Fruit fly (Drosophila melanogaster) Kc167 (cell line): ENCODE measurements around the gene CG34263.

Experiments used
- Myc ChIP-seq: fragments of >200 bp; optimal IDR thresholded peaks from 2 replicates; lab custom pipeline; 2017; ENCODE audit warnings: missing external identifiers
- Sin3A ChIP-seq: fragments of >200 bp; optimal IDR thresholded peaks from 2 replicates; lab custom pipeline; 2018; ENCODE audit warnings: missing external identifiers
- h ChIP-seq: fragments of >200 bp; optimal IDR thresholded peaks from 3 replicates; lab custom pipeline; 2018; ENCODE audit warnings: missing external identifiers
- insv ChIP-seq: fragments of >200 bp; optimal IDR thresholded peaks from 3 replicates; lab custom pipeline; 2018; ENCODE audit warnings: missing external identifiers
- psq ChIP-seq: fragments of >200 bp; optimal IDR thresholded peaks from 2 replicates; lab custom pipeline; 2017; ENCODE audit warnings: missing external identifiers
- ttk ChIP-seq: sonication (Bioruptor generic); optimal IDR thresholded peaks from 2 replicates; lab custom pipeline; 2017; ENCODE audit warnings: missing external identifiers

The CG34263 gene

DNA sequence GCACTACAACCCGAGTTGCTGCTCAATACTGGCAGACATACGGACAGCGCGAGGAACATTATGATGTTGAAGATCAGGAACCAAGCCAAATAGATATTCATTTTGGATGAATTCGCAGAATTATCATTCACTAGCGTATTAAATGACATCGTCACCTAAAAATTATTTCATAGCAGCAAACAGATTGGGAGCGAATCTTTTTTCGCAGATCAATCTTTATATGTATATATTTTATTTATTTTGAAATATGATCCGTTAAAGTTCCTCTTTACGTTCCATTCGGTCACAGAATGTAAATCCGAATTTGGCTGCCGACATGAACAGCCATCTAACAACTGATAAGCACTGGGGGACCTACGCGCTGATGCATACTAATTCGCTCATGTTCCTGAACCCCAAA, at the start of gene CG34263:
CG34263 (minus strand) TSS at position 101 of the 400 bp plus-strand sequence.
- TF ChIP-seq Sin3A (lab: Kevin White, UChicago) (no peak), Myc (no peak), ttk (lab: Kevin White, UChicago) (no peak), psq (no peak), h (lab: Kevin White, UChicago) (no peak), insv (no peak)

DNA sequence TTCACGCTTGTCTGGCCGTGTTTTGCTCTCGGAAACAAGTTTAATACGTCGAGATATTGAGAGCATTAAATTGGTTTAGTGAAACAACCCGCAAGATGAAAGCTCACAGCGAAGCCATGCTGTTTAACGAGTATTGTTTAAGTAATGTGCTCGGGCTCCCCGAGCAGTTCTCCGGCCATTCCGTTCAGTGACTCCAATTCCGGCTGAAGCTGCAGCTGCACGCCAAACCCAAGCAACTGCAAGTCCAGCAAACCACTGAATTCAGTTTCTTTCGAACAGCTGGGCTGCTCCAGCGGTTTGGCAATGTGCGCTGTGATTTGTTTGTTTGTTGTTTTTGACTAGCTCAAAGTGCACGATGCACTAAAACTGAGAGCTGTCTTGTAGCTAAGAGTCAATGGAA, 49.4 kb upstream of the CG34263 start:
- TF ChIP-seq h (lab: Kevin White, UChicago), result no peak
- TF ChIP-seq Sin3A (lab: Kevin White, UChicago), result no peak
- no peak for TF ChIP-seq ttk (lab: Kevin White, UChicago)
- no peak for TF ChIP-seq insv
- no peak for TF ChIP-seq Myc
- no peak for TF ChIP-seq psq

DNA sequence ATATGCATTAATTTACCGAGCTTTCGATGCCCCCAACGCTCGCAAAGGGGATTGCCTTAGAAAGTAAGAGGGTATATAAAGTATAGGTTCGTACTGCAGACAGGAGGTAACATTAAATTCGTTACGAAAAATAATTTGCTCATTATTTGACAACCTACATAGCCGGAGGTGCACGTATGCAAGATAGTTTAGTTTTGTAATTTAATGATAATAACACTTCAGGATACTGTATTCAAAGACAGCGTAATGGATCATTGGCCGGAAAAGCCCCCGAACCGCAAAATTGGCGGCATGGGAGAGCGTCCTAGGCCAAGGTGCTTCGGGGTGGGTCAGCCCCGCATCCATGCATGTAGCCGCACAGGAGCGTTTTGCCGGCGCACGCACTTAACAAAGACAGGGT, 46.6 kb upstream of the CG34263 start:
- no peak for TF ChIP-seq insv
- no peak for TF ChIP-seq Myc
- TF ChIP-seq ttk (lab: Kevin White, UChicago), result no peak
- no peak for TF ChIP-seq h (lab: Kevin White, UChicago)
- no peak for TF ChIP-seq psq
- TF ChIP-seq Sin3A (lab: Kevin White, UChicago), result no peak

DNA sequence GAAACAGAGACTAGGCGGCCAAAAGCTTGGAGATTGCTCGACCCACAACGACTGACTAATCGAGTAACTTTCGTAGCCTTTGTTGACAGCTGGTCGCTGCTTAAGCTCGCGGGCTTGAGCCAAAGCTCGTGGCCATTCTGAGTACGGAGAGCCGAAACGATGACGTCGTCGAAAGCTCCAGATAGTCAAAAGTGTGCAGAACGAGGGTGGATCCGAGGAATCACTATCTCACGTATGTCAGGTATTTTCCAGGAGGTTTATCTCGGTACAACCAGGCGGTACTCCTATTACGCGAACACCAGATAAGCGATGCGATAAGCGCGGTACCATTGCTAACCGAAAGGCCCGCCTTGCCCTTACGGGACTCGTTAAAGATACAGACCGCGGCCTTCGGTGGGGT, 45.9 kb upstream of the CG34263 start:
- TF ChIP-seq ttk (lab: Kevin White, UChicago), result no peak
- no peak for TF ChIP-seq Sin3A (lab: Kevin White, UChicago)
- TF ChIP-seq psq, result no peak
- TF ChIP-seq Myc, result no peak
- TF ChIP-seq insv, result no peak
- no peak for TF ChIP-seq h (lab: Kevin White, UChicago)

DNA sequence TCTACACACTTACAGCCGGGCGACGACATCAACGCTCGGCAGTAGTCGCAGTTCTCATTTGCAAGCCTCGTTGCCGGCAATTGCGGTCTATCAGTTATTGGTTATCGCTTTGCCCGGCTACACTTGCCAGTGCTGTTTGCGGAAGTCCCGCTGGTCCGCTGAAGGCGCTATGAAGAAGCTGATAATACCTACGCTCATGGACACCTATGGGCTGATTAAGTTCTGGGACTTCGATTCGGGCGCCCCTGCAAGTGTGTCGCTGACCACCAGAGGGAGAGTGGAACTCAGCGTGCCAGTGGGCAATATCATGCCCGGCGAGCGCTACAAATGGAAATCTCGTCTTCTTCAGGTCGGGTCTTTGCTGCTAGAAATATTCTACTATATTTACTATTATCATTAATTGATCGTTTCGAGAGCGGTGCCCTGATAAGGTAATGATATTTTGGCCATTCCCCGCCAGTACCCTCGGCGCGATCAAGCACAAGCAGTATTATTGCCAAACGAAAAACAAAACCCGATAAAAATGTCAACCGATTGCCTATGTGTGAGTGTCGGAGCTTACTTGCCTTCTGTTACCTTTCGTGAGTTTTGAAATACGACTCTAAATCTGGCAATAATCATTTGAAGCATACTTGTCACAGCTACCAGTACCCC, 34.4 kb upstream of the CG34263 start:
- no peak for TF ChIP-seq insv
- TF ChIP-seq h (lab: Kevin White, UChicago), result no peak
- no peak for TF ChIP-seq Myc
- TF ChIP-seq psq, result no peak
- TF ChIP-seq ttk (lab: Kevin White, UChicago), result no peak
- TF ChIP-seq Sin3A (lab: Kevin White, UChicago), result no peak

DNA sequence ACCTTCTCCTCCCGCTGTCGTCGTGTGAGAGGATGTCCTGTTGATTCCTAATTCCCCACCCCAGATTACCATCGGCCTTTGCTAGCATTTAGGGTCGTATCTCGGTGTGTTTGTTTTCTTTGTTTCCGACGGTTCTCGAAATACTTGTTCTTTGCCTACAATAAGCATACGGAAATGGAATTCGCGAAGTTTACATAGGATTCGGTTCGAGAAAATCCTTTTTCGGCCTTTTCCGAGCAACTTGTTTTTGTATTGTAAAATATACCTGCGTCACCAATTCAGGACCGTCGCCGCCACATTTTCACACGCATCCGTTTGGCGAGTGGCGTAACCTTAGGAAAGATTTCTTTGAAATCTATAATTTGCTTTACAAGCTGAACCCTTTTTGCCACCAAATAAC, 32.8 kb upstream of the CG34263 start:
- TF ChIP-seq psq (no peak), ttk (lab: Kevin White, UChicago) (no peak), insv (no peak), Myc (no peak), h (lab: Kevin White, UChicago) (no peak), Sin3A (lab: Kevin White, UChicago) (no peak)

DNA sequence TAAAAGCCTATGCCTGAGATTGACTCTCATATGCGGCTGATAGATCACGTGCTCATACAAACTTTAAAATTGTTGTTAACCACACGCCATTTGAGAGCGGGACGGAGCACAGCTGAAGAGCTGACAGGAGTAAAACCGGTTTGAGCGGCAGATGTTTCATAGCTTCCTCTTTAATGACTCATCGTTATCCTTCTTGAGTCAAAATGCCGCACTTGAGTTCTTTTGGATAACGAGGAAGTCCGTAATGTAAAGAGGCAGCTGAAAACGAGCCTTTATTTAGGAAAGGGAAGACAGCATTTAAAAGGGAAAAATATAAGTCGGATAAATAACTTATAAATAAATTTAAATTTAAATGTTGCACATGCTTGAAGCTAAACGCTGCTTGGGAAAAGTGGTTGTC, 31.5 kb upstream of the CG34263 start:
- TF ChIP-seq insv, result no peak
- TF ChIP-seq Sin3A (lab: Kevin White, UChicago), result no peak
- no peak for TF ChIP-seq ttk (lab: Kevin White, UChicago)
- TF ChIP-seq h (lab: Kevin White, UChicago), result no peak
- no peak for TF ChIP-seq Myc
- no peak for TF ChIP-seq psq

DNA sequence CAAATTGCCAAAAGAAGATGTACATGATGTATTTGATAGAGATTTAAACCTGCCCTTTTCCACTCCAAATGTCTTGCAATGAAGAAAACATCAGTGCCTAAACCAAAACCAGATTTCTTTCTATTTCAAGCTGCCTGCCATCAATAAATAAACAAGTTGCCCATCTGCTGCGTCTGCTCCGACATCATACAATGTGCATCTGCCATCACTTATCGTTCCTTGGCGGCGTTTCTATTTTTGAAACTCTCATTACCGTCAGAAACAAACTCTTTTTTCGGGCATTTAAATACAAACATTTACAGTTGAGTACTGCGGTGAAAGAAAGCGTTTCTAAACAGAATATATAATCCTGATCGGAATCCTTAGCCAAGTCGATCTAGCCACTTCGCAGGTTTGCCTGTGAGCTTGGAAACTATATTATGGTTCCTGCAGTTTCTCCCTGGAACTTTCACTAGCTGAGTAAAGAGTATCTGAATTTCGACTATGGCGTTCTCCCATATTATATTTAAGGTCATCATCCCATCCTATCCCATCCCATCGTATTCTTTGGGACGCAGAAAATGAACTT, 29.2 kb upstream of the CG34263 start:
- TF ChIP-seq Sin3A (lab: Kevin White, UChicago), result no peak
- TF ChIP-seq ttk (lab: Kevin White, UChicago), result no peak
- TF ChIP-seq insv, result no peak
- TF ChIP-seq h (lab: Kevin White, UChicago), result no peak
- TF ChIP-seq Myc, result no peak
- no peak for TF ChIP-seq psq

DNA sequence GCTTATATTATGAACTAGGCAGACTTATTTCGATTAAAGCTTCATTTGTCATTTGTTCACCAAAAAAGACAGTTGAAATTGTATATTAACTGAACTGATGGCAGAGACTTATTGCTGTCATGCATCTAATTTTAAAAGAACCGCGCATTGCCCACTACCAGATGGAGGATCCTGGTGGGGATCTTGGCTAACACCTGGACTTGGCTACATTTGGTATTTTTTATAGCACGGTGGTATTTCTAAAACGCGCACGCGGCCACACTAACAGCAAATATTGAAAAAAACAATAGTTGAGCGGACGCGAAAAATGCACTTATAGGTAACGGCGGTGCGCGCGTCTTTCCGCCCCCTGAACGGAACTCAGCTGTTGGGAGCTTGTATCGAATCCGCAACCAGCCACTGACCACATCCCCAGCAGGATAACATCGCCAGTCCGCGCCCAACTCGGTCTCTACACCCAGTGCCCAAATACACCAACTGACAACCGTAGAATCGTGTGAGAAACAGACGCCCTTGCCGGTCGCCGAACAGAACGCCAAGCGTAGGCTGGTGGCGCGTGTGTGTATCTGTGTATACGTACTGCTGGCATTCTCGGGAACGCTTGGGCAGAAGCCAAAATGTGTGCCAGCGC, 26.6 kb upstream of the CG34263 start:
- TF ChIP-seq Sin3A (lab: Kevin White, UChicago) (no peak), Myc (no peak), h (lab: Kevin White, UChicago) (no peak), psq (no peak), ttk (lab: Kevin White, UChicago) (no peak), insv (no peak)

DNA sequence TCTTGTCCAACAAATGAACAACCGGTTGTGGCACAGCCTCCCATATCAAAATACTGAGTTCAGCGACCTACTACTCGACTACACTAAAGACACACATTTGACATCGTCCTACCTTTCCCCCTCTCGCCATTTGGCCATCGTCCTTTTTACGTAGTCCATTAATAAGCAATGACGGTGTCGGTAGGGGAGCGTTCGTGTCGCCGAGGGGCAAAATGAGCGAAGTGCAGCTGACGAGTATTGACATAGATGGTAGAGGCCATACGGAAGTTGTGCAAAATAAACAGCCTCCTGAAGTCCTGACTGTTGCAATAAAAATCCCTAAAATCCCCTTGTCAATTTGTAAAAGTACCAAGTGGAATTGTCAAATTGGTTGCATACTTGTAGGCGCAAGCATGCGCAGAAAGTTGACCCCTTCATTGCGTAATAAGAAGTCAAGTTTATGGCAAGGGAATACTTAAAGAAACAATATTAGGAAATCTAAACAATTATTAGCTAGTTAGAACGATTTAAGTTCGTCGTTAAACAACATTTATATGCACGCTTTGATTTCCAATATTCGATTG, 26.0 kb upstream of the CG34263 start:
- TF ChIP-seq insv (no peak), Myc (no peak), Sin3A (lab: Kevin White, UChicago) (no peak), psq (no peak), ttk (lab: Kevin White, UChicago) (no peak), h (lab: Kevin White, UChicago) (no peak)

DNA sequence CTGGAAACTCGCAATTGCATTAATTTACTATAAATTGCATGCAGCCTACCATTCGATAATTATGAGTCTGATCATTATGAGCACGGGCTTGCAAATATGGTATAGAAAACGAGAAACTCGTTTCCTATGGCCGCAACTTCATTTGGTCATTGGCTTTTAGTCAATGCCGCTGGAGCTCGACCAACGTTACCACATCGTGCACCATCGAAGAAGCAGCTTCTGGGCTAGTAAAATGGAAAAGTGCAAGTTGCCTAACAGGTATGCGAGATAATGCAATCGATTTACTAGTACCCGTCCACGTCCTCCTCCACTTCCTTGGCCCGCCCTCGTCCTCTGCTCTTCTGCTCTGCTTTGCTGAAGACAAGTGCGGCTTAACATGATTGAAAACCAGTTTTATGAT, 18.5 kb upstream of the CG34263 start:
- no peak for TF ChIP-seq Myc
- no peak for TF ChIP-seq Sin3A (lab: Kevin White, UChicago)

DNA sequence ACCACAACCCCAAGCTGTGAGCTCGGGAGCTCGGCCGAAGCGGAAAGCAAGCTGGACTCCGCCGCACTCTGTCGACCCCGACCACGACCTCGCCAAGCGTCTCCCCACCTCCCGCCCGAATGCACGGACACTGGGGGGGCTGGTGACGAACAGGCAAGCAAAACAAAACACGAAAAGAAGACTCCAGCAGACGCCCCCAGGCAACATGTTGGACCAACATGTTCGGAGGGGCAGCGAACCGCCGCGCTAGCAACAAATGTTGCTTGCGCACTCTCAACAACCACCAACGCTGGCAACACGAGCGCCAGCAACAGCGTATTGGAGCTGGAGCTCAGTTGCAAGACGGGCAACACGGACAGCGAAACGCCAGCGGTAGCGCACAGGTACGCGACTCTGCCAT, 16.6 kb upstream of the CG34263 start:
- TF ChIP-seq h (lab: Kevin White, UChicago) (no peak), Myc (no peak), ttk (lab: Kevin White, UChicago) (no peak), insv (no peak), Sin3A (lab: Kevin White, UChicago) (no peak), psq (no peak)
